Worm (Caenorhabditis elegans) whole organism, mixed stage, embryonic: ENCODE results near the gene F26A1.9.

ENCODE experiments used
- ceh-39 ChIP-seq: fragments of 150-350 bp; optimal IDR thresholded peaks from 2 replicates; lab custom pipeline; 2014; ENCODE audit warnings: missing biosample characterization, missing genetic modification characterization
- ham-2 ChIP-seq: fragments of 200-800 bp; sonication (Bioruptor generic); optimal IDR thresholded peaks from 2 replicates; lab custom pipeline; 2018; ENCODE audit warnings: mild to moderate bottlenecking, missing genetic modification characterization, missing compliant biosample characterization
- lin-13 ChIP-seq: fragments of 150-350 bp; optimal IDR thresholded peaks from 2 replicates; lab custom pipeline; 2014; ENCODE audit warnings: missing biosample characterization, missing genetic modification characterization
- mab-5 ChIP-seq: fragments of 150-350 bp; optimal IDR thresholded peaks from 2 replicates; lab custom pipeline; 2014; ENCODE audit warnings: missing biosample characterization, missing genetic modification characterization
- mep-1 ChIP-seq: fragments of 150-350 bp; optimal IDR thresholded peaks from 2 replicates; lab custom pipeline; 2017; ENCODE audit warnings: missing biosample characterization, missing genetic modification reagents, missing genetic modification characterization, inconsistent platforms
- nhr-237 ChIP-seq: fragments of 150-350 bp; optimal IDR thresholded peaks from 2 replicates; lab custom pipeline; 2014; ENCODE audit warnings: missing biosample characterization, missing genetic modification characterization
- tbx-8 ChIP-seq: fragments of 200-800 bp; sonication (Bioruptor generic); optimal IDR thresholded peaks from 2 replicates; lab custom pipeline; 2018; ENCODE audit warnings: mild to moderate bottlenecking, missing genetic modification characterization, moderate library complexity, missing compliant biosample characterization
- ztf-11 ChIP-seq: fragments of 150-350 bp; optimal IDR thresholded peaks from 2 replicates; lab custom pipeline; 2014; ENCODE audit warnings: missing biosample characterization, missing genetic modification characterization

- TF ChIP-seq tbx-8 (no peak), lin-13 (tag; lab: Kevin White, UChicago) (no peak), mep-1 (tag; lab: Kevin White, UChicago) (no peak), nhr-237 (no peak), ztf-11 (no peak), ceh-39 (no peak), ham-2 (GFP tag; lab: Kevin White, UChicago) (no peak), mab-5 (no peak)
Observed at ce11 chrIII:4814730-4815129, 14.6 kb downstream of the F26A1.9 start, which contains the start of gene arl-6.
